Fruit fly (Drosophila melanogaster) whole organism, embryonic: ENCODE results near the gene dsx-c73A.

Experiments
- BEAF-32 ChIP-seq: fragments of 200-800 bp; sonication (Bioruptor generic); optimal IDR thresholded peaks from 3 replicates; lab custom pipeline; 2017; ENCODE audit warnings: missing biosample characterization, missing genetic modification characterization, mild to moderate bottlenecking, moderate library complexity, missing genetic modification reagents
- CG10209 ChIP-seq: fragments of 200-800 bp; sonication (Bioruptor generic); optimal IDR thresholded peaks from 3 replicates; lab custom pipeline; 2017; ENCODE audit warnings: missing biosample characterization, mild to moderate bottlenecking, missing genetic modification characterization, missing genetic modification reagents
- CG10654 ChIP-seq: fragments of 200-800 bp; sonication (Bioruptor generic); optimal IDR thresholded peaks from 2 replicates; lab custom pipeline; 2016; ENCODE audit warnings: missing biosample characterization, missing genetic modification characterization
- CG11398 ChIP-seq: fragments of 200-800 bp; sonication (Bioruptor generic); optimal IDR thresholded peaks from 2 replicates; lab custom pipeline; 2016; ENCODE audit warnings: missing biosample characterization, missing genetic modification characterization
- CG13424 ChIP-seq: fragments of 200-800 bp; sonication (Bioruptor generic); optimal IDR thresholded peaks from 2 replicates; lab custom pipeline; 2019; ENCODE audit warnings: missing biosample characterization, mild to moderate bottlenecking, missing genetic modification characterization, moderate library complexity
- CG13624 ChIP-seq: fragments of 200-800 bp; sonication (Bioruptor generic); optimal IDR thresholded peaks from 2 replicates; lab custom pipeline; 2016; ENCODE audit warnings: missing biosample characterization, missing genetic modification characterization
- CG14860 ChIP-seq: fragments of 200-800 bp; sonication (Bioruptor generic); IDR thresholded peaks from 3 replicates; pipeline ENCODE4 v1.3.6; 2022; ENCODE audit warnings: missing biosample characterization, missing genetic modification characterization; ENCODE audit not compliant: partially characterized antibody
- CG17912 ChIP-seq: fragments of 200-800 bp; sonication (Bioruptor generic); optimal IDR thresholded peaks from 2 replicates; lab custom pipeline; 2018; ENCODE audit warnings: missing biosample characterization, mild to moderate bottlenecking, missing genetic modification characterization
- CG2129 ChIP-seq: fragments of 200-800 bp; sonication (Bioruptor generic); IDR thresholded peaks from 2 replicates; pipeline ENCODE4 v1.3.6; 2022; ENCODE audit warnings: missing biosample characterization, missing genetic modification characterization; ENCODE audit not compliant: partially characterized antibody
- CG3163 ChIP-seq: fragments of 200-800 bp; sonication (Bioruptor generic); optimal IDR thresholded peaks from 3 replicates; lab custom pipeline; 2016; ENCODE audit warnings: missing biosample characterization, missing genetic modification characterization
- CG33213 ChIP-seq: fragments of 200-800 bp; sonication (Bioruptor generic); optimal IDR thresholded peaks from 3 replicates; lab custom pipeline; 2016; ENCODE audit warnings: missing biosample characterization, missing genetic modification characterization
- CG3995 ChIP-seq: fragments of 200-800 bp; sonication (Bioruptor generic); optimal IDR thresholded peaks from 3 replicates; lab custom pipeline; 2016; ENCODE audit warnings: missing biosample characterization, missing genetic modification characterization
- CG4617 ChIP-seq: fragments of 200-800 bp; sonication (Bioruptor generic); optimal IDR thresholded peaks from 3 replicates; lab custom pipeline; 2016; ENCODE audit warnings: missing biosample characterization, missing genetic modification characterization, borderline replicate concordance
- CG5180 ChIP-seq: fragments of 200-800 bp; sonication (Bioruptor generic); optimal IDR thresholded peaks from 3 replicates; lab custom pipeline; 2017; ENCODE audit warnings: missing biosample characterization, missing genetic modification characterization, mild to moderate bottlenecking, moderate library complexity, missing genetic modification reagents
- CG5245 ChIP-seq: fragments of 200-800 bp; sonication (Bioruptor generic); optimal IDR thresholded peaks from 3 replicates; lab custom pipeline; 2016; ENCODE audit warnings: missing biosample characterization, missing genetic modification characterization
- CG6791 ChIP-seq: fragments of 200-800 bp; sonication (Bioruptor generic); IDR thresholded peaks from 3 replicates; pipeline ENCODE4 v1.3.6; 2022; ENCODE audit warnings: missing biosample characterization, missing genetic modification characterization; ENCODE audit not compliant: partially characterized antibody
- CG7839 ChIP-seq: fragments of 200-800 bp; sonication (Bioruptor generic); optimal IDR thresholded peaks from 3 replicates; lab custom pipeline; 2018; ENCODE audit warnings: missing biosample characterization, mild to moderate bottlenecking, missing genetic modification characterization, moderate library complexity
- CG8089 ChIP-seq: fragments of 200-800 bp; sonication (Bioruptor generic); optimal IDR thresholded peaks from 3 replicates; lab custom pipeline; 2016; ENCODE audit warnings: missing biosample characterization, missing genetic modification characterization
- CG8765 ChIP-seq: fragments of 200-800 bp; sonication (Bioruptor generic); IDR thresholded peaks from 2 replicates; pipeline ENCODE4 v1.3.6; 2022; ENCODE audit warnings: missing biosample characterization, missing genetic modification characterization
- CG8944 ChIP-seq: fragments of 200-800 bp; sonication (Bioruptor generic); optimal IDR thresholded peaks from 3 replicates; lab custom pipeline; 2016; ENCODE audit warnings: missing biosample characterization, missing genetic modification characterization
- Dek ChIP-seq: fragments of 200-800 bp; sonication (Bioruptor generic); optimal IDR thresholded peaks from 3 replicates; lab custom pipeline; 2019; ENCODE audit warnings: missing biosample characterization, mild to moderate bottlenecking, missing genetic modification characterization, moderate library complexity
- Doc2 ChIP-seq: fragments of 200-800 bp; sonication (Bioruptor generic); IDR thresholded peaks from 2 replicates; pipeline ENCODE4 v1.3.6; 2022; ENCODE audit warnings: missing biosample characterization, missing genetic modification characterization
- Drgx ChIP-seq: fragments of 200-800 bp; sonication (Bioruptor generic); IDR thresholded peaks from 2 replicates; pipeline ENCODE4 v1.3.6; 2022; ENCODE audit warnings: missing biosample characterization, missing genetic modification characterization
- Gsc ChIP-seq: fragments of 200-800 bp; sonication (Bioruptor generic); IDR thresholded peaks from 2 replicates; pipeline ENCODE4 v1.3.6; 2022; ENCODE audit warnings: missing biosample characterization, missing genetic modification characterization
- H2.0 ChIP-seq: fragments of 200-800 bp; sonication (Bioruptor generic); IDR thresholded peaks from 2 replicates; pipeline ENCODE4 v1.3.6; 2022; ENCODE audit warnings: missing biosample characterization, missing genetic modification characterization
- Hr3 ChIP-seq: fragments of 200-800 bp; sonication (Bioruptor generic); optimal IDR thresholded peaks from 3 replicates; lab custom pipeline; 2016; ENCODE audit warnings: missing biosample characterization, missing genetic modification characterization
- Kr ChIP-seq: fragments of 200-800 bp; sonication (Bioruptor generic); optimal IDR thresholded peaks from 2 replicates; lab custom pipeline; 2017; ENCODE audit warnings: missing biosample characterization, mild to moderate bottlenecking, missing genetic modification characterization
- Nf-YB ChIP-seq: fragments of 200-800 bp; sonication (Bioruptor generic); optimal IDR thresholded peaks from 3 replicates; lab custom pipeline; 2019; ENCODE audit warnings: missing biosample characterization, mild to moderate bottlenecking, missing genetic modification characterization, moderate library complexity
- Opbp ChIP-seq: fragments of 200-800 bp; sonication (Bioruptor generic); IDR thresholded peaks from 3 replicates; pipeline ENCODE4 v1.3.6; 2022; ENCODE audit warnings: missing biosample characterization, missing genetic modification characterization; ENCODE audit not compliant: partially characterized antibody
- Side ChIP-seq: fragments of 200-800 bp; sonication (Bioruptor generic); optimal IDR thresholded peaks from 2 replicates; lab custom pipeline; 2016; ENCODE audit warnings: missing biosample characterization, missing genetic modification characterization
- aop ChIP-seq: fragments of 200-800 bp; sonication (Bioruptor generic); IDR thresholded peaks from 2 replicates; pipeline ENCODE4 v1.3.6; 2022; ENCODE audit warnings: missing biosample characterization, missing genetic modification characterization
- btn ChIP-seq: fragments of 200-800 bp; sonication (Bioruptor generic); optimal IDR thresholded peaks from 2 replicates; lab custom pipeline; 2016; ENCODE audit warnings: missing biosample characterization, missing genetic modification characterization
- croc ChIP-seq: fragments of 200-800 bp; sonication (Bioruptor generic); conservative IDR thresholded peaks from 3 replicates; pipeline ENCODE4 v1.3.6; 2022; ENCODE audit warnings: missing biosample characterization, missing genetic modification characterization
- gce ChIP-seq: fragments of 200-800 bp; sonication (Bioruptor generic); IDR thresholded peaks from 3 replicates; pipeline ENCODE4 v1.3.6; 2022; ENCODE audit warnings: missing biosample characterization, missing genetic modification characterization
- gcm ChIP-seq: fragments of 200-800 bp; sonication (Bioruptor generic); optimal IDR thresholded peaks from 2 replicates; lab custom pipeline; 2019; ENCODE audit warnings: missing biosample characterization, mild to moderate bottlenecking, missing genetic modification characterization, moderate library complexity
- gfzf ChIP-seq: fragments of 200-800 bp; sonication (Bioruptor generic); optimal IDR thresholded peaks from 2 replicates; lab custom pipeline; 2016; ENCODE audit warnings: missing biosample characterization, mild to moderate bottlenecking, missing genetic modification characterization, moderate library complexity
- inv ChIP-seq: fragments of 200-800 bp; sonication (Bioruptor generic); IDR thresholded peaks from 2 replicates; pipeline ENCODE4 v1.3.6; 2022; ENCODE audit warnings: missing biosample characterization, missing genetic modification characterization; ENCODE audit not compliant: partially characterized antibody
- pros ChIP-seq: fragments of 200-800 bp; sonication (Bioruptor generic); optimal IDR thresholded peaks from 3 replicates; lab custom pipeline; 2019; ENCODE audit warnings: missing biosample characterization, mild to moderate bottlenecking, missing genetic modification characterization, moderate library complexity
- sima ChIP-seq: fragments of 200-800 bp; sonication (Bioruptor generic); optimal IDR thresholded peaks from 2 replicates; lab custom pipeline; 2016; ENCODE audit warnings: missing biosample characterization, missing genetic modification characterization
- sisA ChIP-seq: fragments of 200-800 bp; sonication (Bioruptor generic); IDR thresholded peaks from 2 replicates; pipeline ENCODE4 v1.3.6; 2022; ENCODE audit warnings: missing biosample characterization, missing genetic modification characterization
- slp2 ChIP-seq: fragments of 200-800 bp; sonication (Bioruptor generic); optimal IDR thresholded peaks from 2 replicates; lab custom pipeline; 2016; ENCODE audit warnings: missing biosample characterization, missing genetic modification characterization
- sna ChIP-seq: fragments of 200-800 bp; sonication (Bioruptor generic); IDR thresholded peaks from 2 replicates; pipeline ENCODE4 v1.3.6; 2022; ENCODE audit warnings: missing biosample characterization, missing genetic modification characterization; ENCODE audit not compliant: partially characterized antibody
- ssp ChIP-seq: fragments of 200-800 bp; sonication (Bioruptor generic); IDR thresholded peaks from 2 replicates; pipeline ENCODE4 v1.3.6; 2022; ENCODE audit warnings: missing biosample characterization, missing genetic modification characterization
- tin ChIP-seq: fragments of 200-800 bp; sonication (Bioruptor generic); optimal IDR thresholded peaks from 3 replicates; lab custom pipeline; 2016; ENCODE audit warnings: missing biosample characterization, missing genetic modification characterization
- vfl ChIP-seq: fragments of 200-800 bp; sonication (Bioruptor generic); optimal IDR thresholded peaks from 2 replicates; lab custom pipeline; 2016; ENCODE audit warnings: missing biosample characterization, missing genetic modification characterization
- zen ChIP-seq: fragments of 200-800 bp; sonication (Bioruptor generic); optimal IDR thresholded peaks from 3 replicates; lab custom pipeline; 2018; ENCODE audit warnings: missing biosample characterization, mild to moderate bottlenecking, missing genetic modification characterization, moderate library complexity
- zen2 ChIP-seq: fragments of 200-800 bp; sonication (Bioruptor generic); IDR thresholded peaks from 3 replicates; pipeline ENCODE4 v1.3.6; 2022; ENCODE audit warnings: missing biosample characterization, missing genetic modification characterization; ENCODE audit not compliant: partially characterized antibody
- zfh1 ChIP-seq: fragments of 200-800 bp; sonication (Bioruptor generic); IDR thresholded peaks from 3 replicates; pipeline ENCODE4 v1.3.6; 2022; ENCODE audit warnings: missing biosample characterization, missing genetic modification characterization

dsx-c73A gene

dm6 chr3L:16451887-16452751 is at the start of gene dsx-c73A (continued):
- TF ChIP-seq CG8765 (no peak), zfh1 (GFP tag; lab: Robert Waterston, UW) (peak; percentile 57; the same call in 2 of the 3 replicates), H2.0 (GFP tag; lab: Robert Waterston, UW) (peak; percentile 10; the same call in 1 of the 2 replicates), slp2 (GFP tag; lab: Kevin White, UChicago) (no peak), Dek (tag; lab: Kevin White, UChicago) (no peak), Drgx (GFP tag; lab: Robert Waterston, UW) (peak; percentile 55), btn (GFP tag; lab: Kevin White, UChicago) (no peak), CG14860 (no peak), CG3995 (GFP tag; lab: Kevin White, UChicago) (no peak), CG4617 (GFP tag; lab: Kevin White, UChicago) (no peak), aop (GFP tag; lab: Robert Waterston, UW) (no peak), zen2 (peak; percentile 56; the same call in 1 of the 3 replicates), sisA (GFP tag; lab: Robert Waterston, UW) (peak; percentile 42; the same call in 1 of the 2 replicates), CG10654 (GFP tag; lab: Kevin White, UChicago) (no peak), CG6791 (GFP tag; lab: Robert Waterston, UW) (no peak), Kr (GFP tag; lab: Kevin White, UChicago) (no peak), Side (GFP tag; lab: Kevin White, UChicago) (no peak), Opbp (GFP tag; lab: Robert Waterston, UW) (no peak), CG8089 (GFP tag; lab: Kevin White, UChicago) (no peak), CG33213 (no peak), CG3163 (GFP tag; lab: Kevin White, UChicago) (peak; percentile 90), CG13424 (tag; lab: Kevin White, UChicago) (peak; percentile 32), CG13624 (GFP tag; lab: Kevin White, UChicago) (peak; percentile 35), Hr3 (GFP tag; lab: Kevin White, UChicago) (peak; percentile 36), CG10209 (GFP tag; lab: Kevin White, UChicago) (peak; percentile 18), Gsc (GFP tag; lab: Robert Waterston, UW) (no peak), gfzf (GFP tag; lab: Kevin White, UChicago) (no peak), sna (no peak), Doc2 (GFP tag; lab: Robert Waterston, UW) (no peak), CG5180 (peak; percentile 98), croc (GFP tag; lab: Robert Waterston, UW) (no peak; the same call in 2 of the 3 replicates), Nf-YB (GFP tag; lab: Kevin White, UChicago) (no peak), BEAF-32 (GFP tag; lab: Kevin White, UChicago) (no peak), pros (no peak), inv (GFP tag; lab: Robert Waterston, UW) (no peak), gce (GFP tag; lab: Robert Waterston, UW) (no peak), CG8944 (no peak), gcm (GFP tag; lab: Kevin White, UChicago) (no peak), tin (GFP tag; lab: Kevin White, UChicago) (peak; percentile 25), CG2129 (no peak), zen (tag; lab: Kevin White, UChicago) (peak; percentile 69), CG7839 (peak; percentile 45), CG17912 (GFP tag; lab: Kevin White, UChicago) (no peak), sima (GFP tag; lab: Kevin White, UChicago) (no peak), ssp (GFP tag; lab: Robert Waterston, UW) (peak; percentile 36; the same call in 1 of the 2 replicates), CG5245 (GFP tag; lab: Kevin White, UChicago) (peak; percentile 21), CG11398 (GFP tag; lab: Kevin White, UChicago) (no peak), vfl (no peak)
